Worm (Caenorhabditis elegans) whole organism, L4/young adult: ENCODE data around the gene dop-6.

Experiments used
- W03F9.2 ChIP-seq: fragments of 150-350 bp; optimal IDR thresholded peaks from 2 replicates; lab custom pipeline; 2014; ENCODE audit warnings: missing biosample characterization, missing genetic modification characterization
- dao-5 ChIP-seq: sonication (generic microtip); optimal IDR thresholded peaks from 2 replicates; lab custom pipeline; 2016; ENCODE audit warnings: missing genotype, missing genetic modification characterization, moderate library complexity, missing compliant biosample characterization
- him-1 ChIP-seq: sonication (generic microtip); optimal IDR thresholded peaks from 2 replicates; lab custom pipeline; 2016; ENCODE audit warnings: missing genotype, missing genetic modification reagents, missing genetic modification characterization, missing compliant biosample characterization

The dop-6 gene

ce11 chrX:4357467-4357866, 36.8 kb downstream of the dop-6 start, which contains the start of gene F14H12.6:
TSS of gene F14H12.6 (minus strand) at chrX:4357567.
- TF ChIP-seq W03F9.2 (tag; lab: Kevin White, UChicago): no peak
- TF ChIP-seq dao-5 (tag; lab: Kevin White, UChicago): no peak
- no peak for TF ChIP-seq him-1 (tag; lab: Kevin White, UChicago)

ce11 chrX:4359030-4359429, 38.4 kb downstream of the dop-6 start:
- TF ChIP-seq him-1 (tag; lab: Kevin White, UChicago): no peak
- TF ChIP-seq dao-5 (tag; lab: Kevin White, UChicago): no peak

ce11 chrX:4362522-4362921, 41.9 kb downstream of the dop-6 start, which contains the start of gene F14H12.7:
TSS of gene F14H12.7 (minus strand) at chrX:4362622.
- TF ChIP-seq W03F9.2 (tag; lab: Kevin White, UChicago) (no peak), him-1 (tag; lab: Kevin White, UChicago) (no peak), dao-5 (tag; lab: Kevin White, UChicago) (no peak)

- TF ChIP-seq him-1 (tag; lab: Kevin White, UChicago): no peak
- TF ChIP-seq W03F9.2 (tag; lab: Kevin White, UChicago): no peak
- no peak for TF ChIP-seq dao-5 (tag; lab: Kevin White, UChicago)
Observed at ce11 chrX:4363200-4363599, 42.5 kb downstream of the dop-6 start, which contains the start of gene F14H12.17. TSS of gene F14H12.17 (minus strand) at chrX:4363300.

ce11 chrX:4364877-4365276, 44.2 kb downstream of the dop-6 start, which contains the start of gene F14H12.8:
TSS of gene F14H12.8 (minus strand) at chrX:4364977.
- TF ChIP-seq W03F9.2 (tag; lab: Kevin White, UChicago) (no peak), him-1 (tag; lab: Kevin White, UChicago) (no peak)

ce11 chrX:4366231-4366630, 45.6 kb downstream of the dop-6 start, which contains the start of gene R160.3:
TSS of gene R160.3 (minus strand) at chrX:4366331.
- no peak for TF ChIP-seq W03F9.2 (tag; lab: Kevin White, UChicago)

- no peak for TF ChIP-seq dao-5 (tag; lab: Kevin White, UChicago)
- no peak for TF ChIP-seq him-1 (tag; lab: Kevin White, UChicago)
- TF ChIP-seq W03F9.2 (tag; lab: Kevin White, UChicago): no peak
Observed at ce11 chrX:4367414-4367813, 46.8 kb downstream of the dop-6 start, which contains the start of gene R160.10. TSS of gene R160.10 (minus strand) at chrX:4367514.

- TF ChIP-seq dao-5 (tag; lab: Kevin White, UChicago) (no peak), W03F9.2 (tag; lab: Kevin White, UChicago) (no peak), him-1 (tag; lab: Kevin White, UChicago) (no peak)
Observed at ce11 chrX:4368800-4369199, 48.1 kb downstream of the dop-6 start, which contains the start of gene R160.4. TSS of gene R160.4 (minus strand) at chrX:4368900.

ce11 chrX:4370756-4371155, 50.1 kb downstream of the dop-6 start, which contains the start of gene R160.5:
TSS of gene R160.5 (minus strand) at chrX:4370856.
- no peak for TF ChIP-seq him-1 (tag; lab: Kevin White, UChicago)

ce11 chrX:4371413-4371812, 50.8 kb downstream of the dop-6 start, which contains the start of gene R160.13:
TSS of gene R160.13 (minus strand) at chrX:4371513.
- no peak for TF ChIP-seq dao-5 (tag; lab: Kevin White, UChicago)
- no peak for TF ChIP-seq him-1 (tag; lab: Kevin White, UChicago)
- TF ChIP-seq W03F9.2 (tag; lab: Kevin White, UChicago): no peak

- TF ChIP-seq dao-5 (tag; lab: Kevin White, UChicago) (no peak), W03F9.2 (tag; lab: Kevin White, UChicago) (no peak), him-1 (tag; lab: Kevin White, UChicago) (no peak)
Observed at ce11 chrX:4371988-4372387, 51.3 kb downstream of the dop-6 start, which contains the start of gene R160.14. TSS of gene R160.14 (minus strand) at chrX:4372088.

ce11 chrX:4373123-4373522, 52.5 kb downstream of the dop-6 start, which contains the start of gene R160.6:
TSS of gene R160.6 (minus strand) at chrX:4373223.
- TF ChIP-seq W03F9.2 (tag; lab: Kevin White, UChicago): no peak
- TF ChIP-seq him-1 (tag; lab: Kevin White, UChicago): no peak
- TF ChIP-seq dao-5 (tag; lab: Kevin White, UChicago): no peak

- TF ChIP-seq W03F9.2 (tag; lab: Kevin White, UChicago) (no peak), dao-5 (tag; lab: Kevin White, UChicago) (no peak), him-1 (tag; lab: Kevin White, UChicago) (no peak)
Observed at ce11 chrX:4376801-4377200, 56.1 kb downstream of the dop-6 start, which contains the start of gene R160.2. TSS of gene R160.2 (minus strand) at chrX:4376901.
